Worm (Caenorhabditis elegans) whole organism, mixed stage, embryonic: ENCODE results near the gene rsp-8.

Experiments used
- M03D4.4 ChIP-seq: sonication (generic microtip); optimal IDR thresholded peaks from 2 replicates; lab custom pipeline; 2017; ENCODE audit warnings: mild to moderate bottlenecking, missing genetic modification characterization, missing compliant biosample characterization
- blmp-1 ChIP-seq: fragments of 150-350 bp; optimal IDR thresholded peaks from 2 replicates; lab custom pipeline; 2014; ENCODE audit warnings: missing biosample characterization, missing genetic modification characterization
- ceh-39 ChIP-seq: fragments of 150-350 bp; optimal IDR thresholded peaks from 2 replicates; lab custom pipeline; 2014; ENCODE audit warnings: missing biosample characterization, missing genetic modification characterization
- ceh-43 ChIP-seq: fragments of 200-800 bp; sonication (Bioruptor generic); optimal IDR thresholded peaks from 2 replicates; lab custom pipeline; 2018; ENCODE audit warnings: mild to moderate bottlenecking, missing genetic modification characterization, moderate library complexity, missing compliant biosample characterization
- ceh-83 ChIP-seq: fragments of 200-800 bp; sonication (Bioruptor generic); optimal IDR thresholded peaks from 2 replicates; lab custom pipeline; 2018; ENCODE audit warnings: mild to moderate bottlenecking, missing genetic modification characterization, missing compliant biosample characterization
- ces-1 ChIP-seq: fragments of 150-350 bp; optimal IDR thresholded peaks from 2 replicates; lab custom pipeline; 2014; ENCODE audit warnings: missing biosample characterization, missing genetic modification reagents, missing genetic modification characterization
- cnd-1 ChIP-seq: fragments of 200-800 bp; sonication (Bioruptor generic); optimal IDR thresholded peaks from 2 replicates; lab custom pipeline; 2018; ENCODE audit warnings: mild to moderate bottlenecking, missing genetic modification characterization, missing compliant biosample characterization
- drap-1 ChIP-seq: fragments of 200-800 bp; sonication (Bioruptor generic); optimal IDR thresholded peaks from 3 replicates; lab custom pipeline; 2018; ENCODE audit warnings: mild to moderate bottlenecking, missing genetic modification characterization, missing compliant biosample characterization
- elt-1 ChIP-seq: sonication (generic microtip); optimal IDR thresholded peaks from 2 replicates; lab custom pipeline; 2017; ENCODE audit warnings: missing genetic modification characterization, mild to moderate bottlenecking, missing compliant biosample characterization, antibody characterized with exemption, moderate library complexity, borderline replicate concordance; ENCODE audit not compliant: insufficient read depth
- flh-1 ChIP-seq: fragments of 200-800 bp; sonication (Bioruptor generic); optimal IDR thresholded peaks from 2 replicates; lab custom pipeline; 2018; ENCODE audit warnings: mild to moderate bottlenecking, missing genetic modification characterization, moderate library complexity, missing compliant biosample characterization
- hlh-1 ChIP-seq: fragments of 150-350 bp; optimal IDR thresholded peaks from 2 replicates; lab custom pipeline; 2014; ENCODE audit warnings: missing biosample characterization, missing genetic modification reagents, missing genetic modification characterization
- lin-13 ChIP-seq: fragments of 150-350 bp; optimal IDR thresholded peaks from 2 replicates; lab custom pipeline; 2014; ENCODE audit warnings: missing biosample characterization, missing genetic modification characterization
- lin-32 ChIP-seq: fragments of 200-800 bp; sonication (Bioruptor generic); optimal IDR thresholded peaks from 2 replicates; lab custom pipeline; 2018; ENCODE audit warnings: mild to moderate bottlenecking, missing genetic modification characterization, missing compliant biosample characterization
- lsy-2 ChIP-seq: fragments of 150-350 bp; optimal IDR thresholded peaks from 2 replicates; lab custom pipeline; 2014; ENCODE audit warnings: missing biosample characterization, missing genetic modification characterization
- mab-5 ChIP-seq: fragments of 150-350 bp; optimal IDR thresholded peaks from 2 replicates; lab custom pipeline; 2014; ENCODE audit warnings: missing biosample characterization, missing genetic modification characterization
- mep-1 ChIP-seq: fragments of 150-350 bp; optimal IDR thresholded peaks from 2 replicates; lab custom pipeline; 2017; ENCODE audit warnings: missing biosample characterization, missing genetic modification reagents, missing genetic modification characterization, inconsistent platforms
- nhr-2 ChIP-seq: fragments of 150-350 bp; optimal IDR thresholded peaks from 2 replicates; lab custom pipeline; 2014; ENCODE audit warnings: missing biosample characterization, missing genetic modification characterization
- nhr-237 ChIP-seq: fragments of 150-350 bp; optimal IDR thresholded peaks from 2 replicates; lab custom pipeline; 2014; ENCODE audit warnings: missing biosample characterization, missing genetic modification characterization
- nhr-28 ChIP-seq: fragments of 150-350 bp; optimal IDR thresholded peaks from 2 replicates; lab custom pipeline; 2014; ENCODE audit warnings: missing biosample characterization, missing genetic modification characterization
- pha-4 ChIP-seq: fragments of 150-350 bp; optimal IDR thresholded peaks from 2 replicates; lab custom pipeline; 2018; ENCODE audit warnings: missing biosample characterization, missing genetic modification reagents, missing genetic modification characterization
- snpc-4 ChIP-seq: fragments of 150-350 bp; optimal IDR thresholded peaks from 2 replicates; lab custom pipeline; 2014; ENCODE audit warnings: missing biosample characterization, missing genetic modification characterization
- sptf-1 ChIP-seq: sonication (generic microtip); optimal IDR thresholded peaks from 2 replicates; lab custom pipeline; 2017; ENCODE audit warnings: mild to moderate bottlenecking, missing genetic modification characterization, moderate library complexity, missing compliant biosample characterization
- tbx-8 ChIP-seq: fragments of 200-800 bp; sonication (Bioruptor generic); optimal IDR thresholded peaks from 2 replicates; lab custom pipeline; 2018; ENCODE audit warnings: mild to moderate bottlenecking, missing genetic modification characterization, moderate library complexity, missing compliant biosample characterization
- unc-39 ChIP-seq: fragments of 150-350 bp; optimal IDR thresholded peaks from 2 replicates; lab custom pipeline; 2014; ENCODE audit warnings: missing biosample characterization, missing genetic modification characterization
- unc-62 ChIP-seq: fragments of 150-350 bp; optimal IDR thresholded peaks from 2 replicates; lab custom pipeline; 2014; ENCODE audit warnings: missing biosample characterization, missing genetic modification reagents, missing genetic modification characterization
- zip-8 ChIP-seq: fragments of 150-350 bp; optimal IDR thresholded peaks from 2 replicates; lab custom pipeline; 2014; ENCODE audit warnings: missing biosample characterization, missing genetic modification characterization
- ztf-11 ChIP-seq: fragments of 150-350 bp; optimal IDR thresholded peaks from 2 replicates; lab custom pipeline; 2014; ENCODE audit warnings: missing biosample characterization, missing genetic modification characterization

Gene rsp-8

ce11 chrIII:11807418-11807817 lies 18.8 kb upstream of the rsp-8 start, which contains the start of gene C18D11.10:
TSS of gene C18D11.10 (plus strand) at chrIII:11807718.
- no peak for TF ChIP-seq nhr-237
- no peak for TF ChIP-seq sptf-1 (tag; lab: Kevin White, UChicago)
- TF ChIP-seq zip-8 (tag; lab: Kevin White, UChicago), result no peak
- TF ChIP-seq ceh-43, result no peak
- no peak for TF ChIP-seq ces-1 (GFP tag; lab: Kevin White, UChicago)
- TF ChIP-seq hlh-1 (tag; lab: Kevin White, UChicago), result no peak
- no peak for TF ChIP-seq ceh-83 (GFP tag; lab: Kevin White, UChicago)
- TF ChIP-seq ztf-11, result no peak
- TF ChIP-seq M03D4.4 (tag; lab: Kevin White, UChicago), result no peak
- TF ChIP-seq nhr-2 (tag; lab: Kevin White, UChicago), result no peak
- no peak for TF ChIP-seq mep-1 (tag; lab: Kevin White, UChicago)

ce11 chrIII:11808818-11809217 lies 17.4 kb upstream of the rsp-8 start, which contains the start of gene C18D11.9:
TSS of gene C18D11.9 (plus strand) at chrIII:11809118.
- TF ChIP-seq lin-32 (GFP tag; lab: Kevin White, UChicago), result no peak
- no peak for TF ChIP-seq nhr-28 (tag; lab: Kevin White, UChicago)
- TF ChIP-seq hlh-1 (tag; lab: Kevin White, UChicago), result no peak
- TF ChIP-seq, all 35 proteins: peak for 0

DNA sequence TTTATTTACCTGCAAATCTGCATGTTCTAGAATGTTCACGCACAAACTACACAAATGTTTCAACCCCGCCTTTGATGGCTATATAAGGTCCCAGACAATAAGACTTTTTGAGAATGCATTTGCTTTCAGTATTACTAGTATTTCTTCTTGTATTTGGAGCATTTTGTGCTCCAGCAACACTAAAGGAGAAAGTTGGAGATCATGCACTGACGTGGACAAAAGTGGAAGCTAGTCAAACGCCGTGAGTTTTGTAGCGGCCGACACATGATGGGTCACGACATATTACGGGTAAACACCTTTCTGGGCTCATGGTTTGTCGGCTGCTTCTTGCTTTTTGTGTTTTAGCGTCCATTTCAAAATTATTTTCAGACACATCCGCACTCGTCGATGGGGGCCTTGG lies 15.8 kb upstream of the rsp-8 start, which contains the start of gene C18D11.6:
TSS of gene C18D11.6 (plus strand) at position 110 of the 400 bp plus-strand sequence.
- no peak for TF ChIP-seq mep-1 (tag; lab: Kevin White, UChicago)
- TF ChIP-seq nhr-2 (tag; lab: Kevin White, UChicago), result no peak
- TF ChIP-seq lsy-2 (tag; lab: Kevin White, UChicago), result no peak
- TF ChIP-seq pha-4 (tag; lab: Kevin White, UChicago), result no peak
- TF ChIP-seq cnd-1 (tag; lab: Kevin White, UChicago), result no peak
- no peak for TF ChIP-seq unc-62 (GFP tag; lab: Kevin White, UChicago)
- TF ChIP-seq M03D4.4 (tag; lab: Kevin White, UChicago), result no peak
- no peak for TF ChIP-seq ceh-39 (tag; lab: Kevin White, UChicago)
- TF ChIP-seq tbx-8, result no peak
- TF ChIP-seq hlh-1 (tag; lab: Kevin White, UChicago), result no peak
- no peak for TF ChIP-seq lin-13 (tag; lab: Kevin White, UChicago)
- TF ChIP-seq ceh-43, result no peak
- TF ChIP-seq elt-1 (tag; lab: Kevin White, UChicago), result no peak
- no peak for TF ChIP-seq nhr-237

DNA sequence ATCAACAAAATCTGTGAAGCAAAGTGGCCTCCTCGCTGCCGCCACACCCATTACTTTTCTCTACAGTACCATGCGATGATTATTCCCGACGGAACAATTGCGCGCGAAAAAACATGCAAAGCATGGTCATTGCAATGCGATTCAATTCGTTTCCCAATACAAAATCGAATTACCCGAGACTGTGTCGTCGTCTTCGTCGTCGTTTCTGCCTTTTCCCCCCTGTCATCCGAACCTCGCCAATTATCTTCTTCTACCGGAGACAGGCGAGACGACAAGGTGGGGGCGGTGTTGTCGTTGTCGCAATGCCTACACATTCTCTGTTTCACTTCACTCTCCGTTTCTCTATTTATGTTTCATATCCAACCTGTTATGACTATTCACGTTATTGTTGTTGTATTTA lies 14.4 kb upstream of the rsp-8 start:
- peak; percentile 10 for TF ChIP-seq blmp-1 (tag; lab: Kevin White, UChicago)
- no peak for TF ChIP-seq snpc-4 (tag; lab: Kevin White, UChicago)
- TF ChIP-seq drap-1 (GFP tag; lab: Kevin White, UChicago), result no peak
- no peak for TF ChIP-seq unc-39 (tag; lab: Kevin White, UChicago)
- TF ChIP-seq ceh-39 (tag; lab: Kevin White, UChicago), result no peak
- TF ChIP-seq cnd-1 (tag; lab: Kevin White, UChicago), result no peak
- TF ChIP-seq nhr-2 (tag; lab: Kevin White, UChicago), result no peak
- TF ChIP-seq pha-4 (tag; lab: Kevin White, UChicago), result no peak

ce11 chrIII:11814653-11815052 lies 11.6 kb upstream of the rsp-8 start:
- TF ChIP-seq blmp-1 (tag; lab: Kevin White, UChicago) (peak; percentile 58), sptf-1 (tag; lab: Kevin White, UChicago) (no peak), snpc-4 (tag; lab: Kevin White, UChicago) (no peak), cnd-1 (tag; lab: Kevin White, UChicago) (no peak), mep-1 (tag; lab: Kevin White, UChicago) (no peak), zip-8 (tag; lab: Kevin White, UChicago) (no peak), mab-5 (tag; lab: Kevin White, UChicago) (no peak)

ce11 chrIII:11816523-11817003 lies 9.7 kb upstream of the rsp-8 start, which contains the start of gene C18D11.1:
TSS of gene C18D11.1 (plus strand) at chrIII:11816573.
- peak; percentile 60 for TF ChIP-seq unc-62 (GFP tag; lab: Kevin White, UChicago)
- no peak for TF ChIP-seq nhr-28 (tag; lab: Kevin White, UChicago)

ce11 chrIII:11817865-11818264 lies 8.4 kb upstream of the rsp-8 start:
- TF ChIP-seq mep-1 (tag; lab: Kevin White, UChicago) (no peak), flh-1 (GFP tag; lab: Kevin White, UChicago) (no peak), pha-4 (tag; lab: Kevin White, UChicago) (no peak)
